Worm (Caenorhabditis elegans) whole organism, L4/young adult: ENCODE measurements around the gene mtx-2.

ENCODE experiments used
- W03F9.2 ChIP-seq: fragments of 150-350 bp; optimal IDR thresholded peaks from 2 replicates; lab custom pipeline; 2014; ENCODE audit warnings: missing biosample characterization, missing genetic modification characterization
- dao-5 ChIP-seq: sonication (generic microtip); optimal IDR thresholded peaks from 2 replicates; lab custom pipeline; 2016; ENCODE audit warnings: missing genotype, missing genetic modification characterization, moderate library complexity, missing compliant biosample characterization
- him-1 ChIP-seq: sonication (generic microtip); optimal IDR thresholded peaks from 2 replicates; lab custom pipeline; 2016; ENCODE audit warnings: missing genotype, missing genetic modification reagents, missing genetic modification characterization, missing compliant biosample characterization

ce11 chrIII:7783354-7783753, 20.0 kb upstream of the mtx-2 start, which contains the start of gene mab-5:
- TF ChIP-seq W03F9.2 (tag; lab: Kevin White, UChicago) (no peak), dao-5 (tag; lab: Kevin White, UChicago) (no peak), him-1 (no peak)
